Fruit fly (Drosophila melanogaster) whole organism, embryonic: ENCODE results near the gene CG10809.

ENCODE experiments used
- Bdp1 ChIP-seq: fragments of 200-800 bp; sonication (Bioruptor generic); optimal IDR thresholded peaks from 3 replicates; lab custom pipeline; 2016; ENCODE audit warnings: missing biosample characterization, missing genetic modification characterization
- CG10147 ChIP-seq: fragments of 200-800 bp; sonication (Bioruptor generic); optimal IDR thresholded peaks from 2 replicates; lab custom pipeline; 2019; ENCODE audit warnings: missing biosample characterization, mild to moderate bottlenecking, missing genetic modification characterization, moderate library complexity
- CG11456 ChIP-seq: fragments of 200-800 bp; sonication (Bioruptor generic); IDR thresholded peaks from 3 replicates; pipeline ENCODE4 v1.3.6; 2022; ENCODE audit warnings: missing biosample characterization, missing genetic modification characterization
- CG12391 ChIP-seq: fragments of 200-800 bp; sonication (Bioruptor generic); optimal IDR thresholded peaks from 3 replicates; lab custom pipeline; 2018; ENCODE audit warnings: missing biosample characterization, mild to moderate bottlenecking, missing genetic modification characterization, moderate library complexity
- CG13296 ChIP-seq: fragments of 200-800 bp; sonication (Bioruptor generic); optimal IDR thresholded peaks from 3 replicates; lab custom pipeline; 2018; ENCODE audit warnings: missing biosample characterization, mild to moderate bottlenecking, missing genetic modification characterization
- CG1647 ChIP-seq: fragments of 200-800 bp; sonication (Bioruptor generic); optimal IDR thresholded peaks from 3 replicates; lab custom pipeline; 2016; ENCODE audit warnings: missing biosample characterization, missing genetic modification characterization
- CG17359 ChIP-seq: fragments of 200-800 bp; sonication (Bioruptor generic); optimal IDR thresholded peaks from 3 replicates; lab custom pipeline; 2018; ENCODE audit warnings: missing biosample characterization, mild to moderate bottlenecking, missing genetic modification characterization, moderate library complexity
- CG2116 ChIP-seq: fragments of 200-800 bp; sonication (Bioruptor generic); optimal IDR thresholded peaks from 3 replicates; lab custom pipeline; 2018; ENCODE audit warnings: missing biosample characterization, mild to moderate bottlenecking, missing genetic modification characterization
- CG31388 ChIP-seq: fragments of 200-800 bp; sonication (Bioruptor generic); optimal IDR thresholded peaks from 2 replicates; lab custom pipeline; 2016; ENCODE audit warnings: missing biosample characterization, missing genetic modification characterization
- CG42726 ChIP-seq: fragments of 200-800 bp; sonication (Bioruptor generic); IDR thresholded peaks from 2 replicates; pipeline ENCODE4 v1.3.6; 2022; ENCODE audit warnings: missing biosample characterization, missing genetic modification characterization; ENCODE audit not compliant: partially characterized antibody
- CG4282 ChIP-seq: fragments of 200-800 bp; sonication (Bioruptor generic); optimal IDR thresholded peaks from 2 replicates; lab custom pipeline; 2016; ENCODE audit warnings: missing biosample characterization, missing genetic modification characterization
- CG4424 ChIP-seq: fragments of 200-800 bp; sonication (Bioruptor generic); optimal IDR thresholded peaks from 3 replicates; lab custom pipeline; 2016; ENCODE audit warnings: missing biosample characterization, missing genetic modification characterization
- CG6854 ChIP-seq: fragments of 200-800 bp; sonication (Bioruptor generic); optimal IDR thresholded peaks from 3 replicates; lab custom pipeline; 2017; ENCODE audit warnings: missing biosample characterization, mild to moderate bottlenecking, missing genetic modification characterization
- CG8478 ChIP-seq: fragments of >200 bp; optimal IDR thresholded peaks from 2 replicates; lab custom pipeline; 2018
- Camta ChIP-seq: fragments of 200-800 bp; sonication (Bioruptor generic); optimal IDR thresholded peaks from 2 replicates; lab custom pipeline; 2016; ENCODE audit warnings: missing biosample characterization, missing genetic modification characterization
- Dbx ChIP-seq: fragments of 200-800 bp; sonication (Bioruptor generic); IDR thresholded peaks from 3 replicates; pipeline ENCODE4 v1.3.6; 2022; ENCODE audit warnings: missing biosample characterization, missing genetic modification characterization
- Dll ChIP-seq: fragments of 200-800 bp; sonication (Bioruptor generic); IDR thresholded peaks from 4 replicates; pipeline ENCODE4 v1.3.6; 2022; ENCODE audit warnings: missing biosample characterization, missing genetic modification characterization; ENCODE audit not compliant: partially characterized antibody
- E2f1 ChIP-seq: fragments of 200-800 bp; sonication (Bioruptor generic); IDR thresholded peaks from 2 replicates; pipeline ENCODE4 v1.3.6; 2022; ENCODE audit warnings: missing biosample characterization, missing genetic modification characterization
- E2f2 ChIP-seq: fragments of 200-800 bp; sonication (Bioruptor generic); IDR thresholded peaks from 2 replicates; pipeline ENCODE4 v1.3.6; 2022; ENCODE audit warnings: missing biosample characterization, missing genetic modification characterization
- ERR ChIP-seq: fragments of 200-800 bp; sonication (Bioruptor generic); optimal IDR thresholded peaks from 2 replicates; lab custom pipeline; 2016; ENCODE audit warnings: missing biosample characterization, missing genetic modification characterization
- Ets97D ChIP-seq: fragments of 200-800 bp; sonication (Bioruptor generic); optimal IDR thresholded peaks from 3 replicates; lab custom pipeline; 2016; ENCODE audit warnings: missing biosample characterization, missing genetic modification characterization
- Fer3 ChIP-seq: fragments of 200-800 bp; sonication (Bioruptor generic); optimal IDR thresholded peaks from 2 replicates; lab custom pipeline; 2018; ENCODE audit warnings: missing biosample characterization, mild to moderate bottlenecking, missing genetic modification characterization, moderate library complexity
- Gsc ChIP-seq: fragments of 200-800 bp; sonication (Bioruptor generic); IDR thresholded peaks from 2 replicates; pipeline ENCODE4 v1.3.6; 2022; ENCODE audit warnings: missing biosample characterization, missing genetic modification characterization
- Gug ChIP-seq: fragments of 200-800 bp; sonication (Bioruptor generic); IDR thresholded peaks from 4 replicates; pipeline ENCODE4 v1.3.6; 2022; ENCODE audit warnings: missing biosample characterization, missing genetic modification characterization
- H15 ChIP-seq: fragments of 200-800 bp; sonication (Bioruptor generic); IDR thresholded peaks from 3 replicates; pipeline ENCODE4 v1.3.6; 2022; ENCODE audit warnings: missing biosample characterization, missing genetic modification characterization
- MBD-R2 ChIP-seq: fragments of 200-800 bp; sonication (Bioruptor generic); IDR thresholded peaks from 2 replicates; pipeline ENCODE4 v1.3.6; 2022; ENCODE audit warnings: missing biosample characterization, missing genetic modification characterization
- Neu2 ChIP-seq: fragments of 200-800 bp; sonication (Bioruptor generic); optimal IDR thresholded peaks from 3 replicates; lab custom pipeline; 2016; ENCODE audit warnings: missing biosample characterization, missing genetic modification characterization, borderline replicate concordance
- Spps ChIP-seq: fragments of 200-800 bp; sonication (Bioruptor generic); optimal IDR thresholded peaks from 2 replicates; lab custom pipeline; 2018; ENCODE audit warnings: missing biosample characterization, mild to moderate bottlenecking, missing genetic modification characterization
- Taf1 ChIP-seq: fragments of 200-800 bp; sonication (Bioruptor generic); IDR thresholded peaks from 2 replicates; pipeline ENCODE4 v1.3.6; 2022; ENCODE audit warnings: missing biosample characterization, missing genetic modification characterization
- YL-1 ChIP-seq: fragments of 200-800 bp; sonication (Bioruptor generic); optimal IDR thresholded peaks from 3 replicates; lab custom pipeline; 2017; ENCODE audit warnings: missing biosample characterization, mild to moderate bottlenecking, missing genetic modification characterization
- aop ChIP-seq: fragments of 200-800 bp; sonication (Bioruptor generic); IDR thresholded peaks from 2 replicates; pipeline ENCODE4 v1.3.6; 2022; ENCODE audit warnings: missing biosample characterization, missing genetic modification characterization
- ap ChIP-seq: fragments of 200-800 bp; sonication (Bioruptor generic); IDR thresholded peaks from 2 replicates; pipeline ENCODE4 v1.3.6; 2022; ENCODE audit warnings: missing biosample characterization, missing genetic modification characterization
- en ChIP-seq: fragments of 200-800 bp; sonication (Bioruptor generic); optimal IDR thresholded peaks from 2 replicates; lab custom pipeline; 2016; ENCODE audit warnings: missing biosample characterization, missing genetic modification characterization
- esg ChIP-seq: fragments of 200-800 bp; sonication (Bioruptor generic); conservative IDR thresholded peaks from 2 replicates; pipeline ENCODE4 v1.3.6; 2022; ENCODE audit warnings: missing biosample characterization, missing genetic modification characterization
- gcm ChIP-seq: fragments of 200-800 bp; sonication (Bioruptor generic); optimal IDR thresholded peaks from 2 replicates; lab custom pipeline; 2019; ENCODE audit warnings: missing biosample characterization, mild to moderate bottlenecking, missing genetic modification characterization, moderate library complexity
- h ChIP-seq: fragments of >200 bp; optimal IDR thresholded peaks from 2 replicates; lab custom pipeline; 2017
- ham ChIP-seq: fragments of 200-800 bp; sonication (Bioruptor generic); IDR thresholded peaks from 2 replicates; pipeline ENCODE4 v1.3.6; 2022; ENCODE audit warnings: missing biosample characterization, missing genetic modification characterization
- oc ChIP-seq: fragments of 200-800 bp; sonication (Bioruptor generic); optimal IDR thresholded peaks from 2 replicates; lab custom pipeline; 2018; ENCODE audit warnings: missing biosample characterization, mild to moderate bottlenecking, missing genetic modification characterization, moderate library complexity
- org-1 ChIP-seq: fragments of 200-800 bp; sonication (Bioruptor generic); optimal IDR thresholded peaks from 2 replicates; lab custom pipeline; 2017; ENCODE audit warnings: missing biosample characterization, missing genetic modification characterization
- pum ChIP-seq: fragments of 200-800 bp; sonication (Bioruptor generic); optimal IDR thresholded peaks from 2 replicates; lab custom pipeline; 2016; ENCODE audit warnings: missing biosample characterization, missing genetic modification characterization
- scrt ChIP-seq: fragments of 200-800 bp; sonication (Bioruptor generic); optimal IDR thresholded peaks from 2 replicates; lab custom pipeline; 2018; ENCODE audit warnings: missing biosample characterization, mild to moderate bottlenecking, missing genetic modification characterization, moderate library complexity
- sim ChIP-seq: fragments of 200-800 bp; sonication (Bioruptor generic); IDR thresholded peaks from 2 replicates; pipeline ENCODE4 v1.3.6; 2022; ENCODE audit warnings: missing biosample characterization, missing genetic modification characterization
- sisA ChIP-seq: fragments of 200-800 bp; sonication (Bioruptor generic); IDR thresholded peaks from 2 replicates; pipeline ENCODE4 v1.3.6; 2022; ENCODE audit warnings: missing biosample characterization, missing genetic modification characterization
- sob ChIP-seq: fragments of 200-800 bp; sonication (Bioruptor generic); IDR thresholded peaks from 2 replicates; pipeline ENCODE4 v1.3.6; 2022; ENCODE audit warnings: missing biosample characterization, missing genetic modification characterization
- stc ChIP-seq: fragments of 200-800 bp; sonication (Bioruptor generic); IDR thresholded peaks from 2 replicates; pipeline ENCODE4 v1.3.6; 2022; ENCODE audit warnings: missing biosample characterization, missing genetic modification characterization
- tap ChIP-seq: fragments of 200-800 bp; optimal IDR thresholded peaks from 3 replicates; lab custom pipeline; 2019; ENCODE audit warnings: missing biosample characterization, mild to moderate bottlenecking, missing genetic modification characterization, moderate library complexity
- tgo ChIP-seq: fragments of 200-800 bp; sonication (Bioruptor generic); IDR thresholded peaks from 3 replicates; pipeline ENCODE4 v1.3.6; 2022; ENCODE audit warnings: missing biosample characterization, missing genetic modification characterization
- tio ChIP-seq: fragments of 200-800 bp; sonication (Bioruptor generic); optimal IDR thresholded peaks from 2 replicates; lab custom pipeline; 2017; ENCODE audit warnings: missing biosample characterization, missing genetic modification characterization, inconsistent platforms
- trem ChIP-seq: fragments of 200-800 bp; optimal IDR thresholded peaks from 3 replicates; lab custom pipeline; 2019; ENCODE audit warnings: missing biosample characterization, mild to moderate bottlenecking, missing genetic modification characterization, moderate library complexity
- usp ChIP-seq: fragments of >200 bp; optimal IDR thresholded peaks from 2 replicates; lab custom pipeline; 2017; ENCODE audit warnings: missing biosample characterization, missing genetic modification characterization

CG10809 gene

dm6 chr3L:9888630-9889130 lies 29.0 kb upstream of the CG10809 start, which contains the start of the genes Taf2 and CalpB (continued):
- TF ChIP-seq sisA (GFP tag; lab: Robert Waterston, UW) (peak; percentile 69), CG12391 (tag; lab: Kevin White, UChicago) (peak; percentile 94), usp (GFP tag; lab: Kevin White, UChicago) (no peak), trem (tag; lab: Kevin White, UChicago) (peak; percentile 92), CG17359 (tag; lab: Kevin White, UChicago) (peak; percentile 87), stc (peak; percentile 86), Bdp1 (GFP tag; lab: Kevin White, UChicago) (peak; percentile 15), oc (tag; lab: Kevin White, UChicago) (peak; percentile 73), E2f1 (GFP tag; lab: Robert Waterston, UW) (peak; percentile 81), Taf1 (GFP tag; lab: Robert Waterston, UW) (peak; percentile 21; the same call in 1 of the 2 replicates), pum (GFP tag; lab: Kevin White, UChicago) (peak; percentile 15), H15 (GFP tag; lab: Robert Waterston, UW) (peak; percentile 49; the same call in 2 of the 3 replicates), CG2116 (GFP tag; lab: Kevin White, UChicago) (peak; percentile 68), Gsc (no peak), E2f2 (peak; percentile 54; the same call in 1 of the 2 replicates), CG11456 (GFP tag; lab: Robert Waterston, UW) (peak; percentile 69; the same call in 2 of the 3 replicates), esg (peak; percentile 59), Fer3 (tag; lab: Kevin White, UChicago) (peak; percentile 87), scrt (GFP tag; lab: Kevin White, UChicago) (peak; percentile 56), MBD-R2 (peak; percentile 82), en (GFP tag; lab: Kevin White, UChicago) (no peak), CG42726 (no peak), ham (GFP tag; lab: Robert Waterston, UW) (no peak), Camta (GFP tag; lab: Kevin White, UChicago) (no peak), CG4424 (GFP tag; lab: Kevin White, UChicago) (peak; percentile 86), tap (tag; lab: Kevin White, UChicago) (peak; percentile 94), Neu2 (GFP tag; lab: Kevin White, UChicago) (no peak), Spps (tag; lab: Kevin White, UChicago) (peak; percentile 83), ap (peak; percentile 53), tgo (peak; percentile 89), tio (GFP tag; lab: Kevin White, UChicago) (no peak), CG1647 (GFP tag; lab: Kevin White, UChicago) (no peak), Dbx (peak; percentile 75; the same call in 2 of the 3 replicates), CG4282 (peak; percentile 7), sob (GFP tag; lab: Robert Waterston, UW) (peak; percentile 60), ERR (GFP tag; lab: Kevin White, UChicago) (no peak), sim (GFP tag; lab: Robert Waterston, UW) (no peak), gcm (GFP tag; lab: Kevin White, UChicago) (no peak), Dll (no peak), CG8478 (lab: Kevin White, UChicago) (no peak), CG31388 (GFP tag; lab: Kevin White, UChicago) (peak; percentile 30), h (no peak), CG13296 (GFP tag; lab: Kevin White, UChicago) (peak; percentile 90), Ets97D (peak; percentile 31), aop (GFP tag; lab: Robert Waterston, UW) (no peak), Gug (GFP tag; lab: Robert Waterston, UW) (peak; percentile 47; the same call in 1 of the 4 replicates), YL-1 (peak; percentile 87), CG6854 (GFP tag; lab: Kevin White, UChicago) (peak; percentile 61), CG10147 (GFP tag; lab: Kevin White, UChicago) (peak; percentile 93), org-1 (peak; percentile 69)
